Fruit fly (Drosophila melanogaster): ENCODE data around the gene COX6AL2.
A peak's percentile ranks its signal among the peaks of the same experiment; 100 is the strongest.

The COX6AL2 gene

dm6 chr3L:18867521-18867920 lies 46.4 kb downstream of the COX6AL2 start, which contains the start of gene Dysb (continued):
- TF ChIP-seq al (GFP tag; IDR thresholded peaks at IDR 0.05) (peak; percentile 85), ato (GFP tag; IDR thresholded peaks at IDR 0.05; ENCODE audit: partially characterized antibody) (no peak), YL-1 (GFP tag; optimal IDR thresholded peaks at IDR 0.05) (peak; percentile 66), chn (GFP tag; optimal IDR thresholded peaks at IDR 0.05) (peak; percentile 67), Hsf (GFP tag; optimal IDR thresholded peaks at IDR 0.05) (peak; percentile 72), zfh1 (GFP tag; IDR thresholded peaks at IDR 0.05) (peak; percentile 93), Mrtf (GFP tag; IDR thresholded peaks at IDR 0.05) (peak; percentile 68; the same call in 2 of the 3 replicates), CG13624 (GFP tag; optimal IDR thresholded peaks at IDR 0.05) (peak; percentile 48), CG4328 (GFP tag; optimal IDR thresholded peaks at IDR 0.05) (peak; percentile 82), Sry-δ (GFP tag; optimal IDR thresholded peaks at IDR 0.05) (no peak), Nf-YC (tag; optimal IDR thresholded peaks at IDR 0.05) (peak; percentile 83), CG4854 (GFP tag; optimal IDR thresholded peaks at IDR 0.05) (peak; percentile 17), Atf3 (GFP tag; optimal IDR thresholded peaks at IDR 0.05) (peak; percentile 15), Sin3A (optimal IDR thresholded peaks at IDR 0.05) (no peak), gem (tag; optimal IDR thresholded peaks at IDR 0.05) (peak; percentile 94), br (optimal IDR thresholded peaks at IDR 0.05) (no peak), Tbp (GFP tag; optimal IDR thresholded peaks at IDR 0.05) (no peak), sqz (GFP tag; optimal IDR thresholded peaks at IDR 0.05) (peak; percentile 82), dimm (GFP tag; IDR thresholded peaks at IDR 0.05) (peak; percentile 60), Gsc (GFP tag; IDR thresholded peaks at IDR 0.05) (no peak), CG18262 (tag; optimal IDR thresholded peaks at IDR 0.05) (peak; percentile 89), TFAM (GFP tag; optimal IDR thresholded peaks at IDR 0.05) (peak; percentile 8), CG10274 (GFP tag; optimal IDR thresholded peaks at IDR 0.05) (peak; percentile 50), CG14014 (GFP tag; IDR thresholded peaks at IDR 0.05) (peak; percentile 94), ind (GFP tag; optimal IDR thresholded peaks at IDR 0.05) (peak; percentile 76), MTF-1 (GFP tag; optimal IDR thresholded peaks at IDR 0.05; ENCODE audit: borderline replicate concordance) (peak; percentile 84), tgo (GFP tag; IDR thresholded peaks at IDR 0.05) (peak; percentile 91), kah (GFP tag; optimal IDR thresholded peaks at IDR 0.05) (peak; percentile 86), knrl (GFP tag; IDR thresholded peaks at IDR 0.05; ENCODE audit: partially characterized antibody) (no peak), lmd (GFP tag; IDR thresholded peaks at IDR 0.05) (peak; percentile 85), usp (GFP tag; optimal IDR thresholded peaks at IDR 0.05) (no peak), mld (GFP tag; IDR thresholded peaks at IDR 0.05; ENCODE audit: partially characterized antibody) (no peak), seq (GFP tag; IDR thresholded peaks at IDR 0.05) (peak; percentile 90), CG10321 (GFP tag; IDR thresholded peaks at IDR 0.05) (peak; percentile 66), Kr (GFP tag; optimal IDR thresholded peaks at IDR 0.05) (no peak), ems (GFP tag; optimal IDR thresholded peaks at IDR 0.05) (peak; percentile 62), fd102C (GFP tag; optimal IDR thresholded peaks at IDR 0.05) (peak; percentile 41), CG13894 (tag; optimal IDR thresholded peaks at IDR 0.05) (peak; percentile 85), Side (GFP tag; optimal IDR thresholded peaks at IDR 0.05) (peak; percentile 66), toy (GFP tag; IDR thresholded peaks at IDR 0.05) (peak; percentile 77; the same call in 1 of the 2 replicates), CG11093 (GFP tag; IDR thresholded peaks at IDR 0.05) (peak; percentile 63; the same call in 1 of the 3 replicates), CG6654 (GFP tag; optimal IDR thresholded peaks at IDR 0.05) (peak; percentile 38), repo (GFP tag; optimal IDR thresholded peaks at IDR 0.05) (no peak), CG9876 (GFP tag; optimal IDR thresholded peaks at IDR 0.05) (no peak), CG1024 (GFP tag; IDR thresholded peaks at IDR 0.05) (peak; percentile 79), pb (GFP tag; optimal IDR thresholded peaks at IDR 0.05) (peak; percentile 4), grn (GFP tag; optimal IDR thresholded peaks at IDR 0.05) (peak; percentile 4), shn (GFP tag; optimal IDR thresholded peaks at IDR 0.05) (peak; percentile 26), CG13775 (GFP tag; optimal IDR thresholded peaks at IDR 0.05) (peak; percentile 78), CG2116 (GFP tag; optimal IDR thresholded peaks at IDR 0.05) (peak; percentile 61), eve (GFP tag; optimal IDR thresholded peaks at IDR 0.05) (no peak), ttk (GFP tag; IDR thresholded peaks at IDR 0.05) (no peak; the same call in 1 of the 2 replicates), ATbp (GFP tag; optimal IDR thresholded peaks at IDR 0.05) (peak; percentile 82)

Data from whole organism, embryonic.